Worm (Caenorhabditis elegans): ENCODE measurements around the gene E02H9.13.

E02H9.13 gene

ce11 chrIII:2438543-2438942 is at the start of gene E02H9.13:
E02H9.13 (minus strand) TSS chrIII:2438741.
- TF ChIP-seq ceh-13 (GFP tag; optimal IDR thresholded peaks at IDR 0.05) (no peak), hmg-4 (GFP tag; optimal IDR thresholded peaks at IDR 0.05) (no peak), ets-7 (tag; optimal IDR thresholded peaks at IDR 0.05) (no peak), hnd-1 (tag; optimal IDR thresholded peaks at IDR 0.05) (no peak), ceh-36 (tag; optimal IDR thresholded peaks at IDR 0.05) (no peak), tra-4 (tag; optimal IDR thresholded peaks at IDR 0.05) (no peak), hmbx-1 (tag; optimal IDR thresholded peaks at IDR 0.05) (no peak), aly-1 (tag; optimal IDR thresholded peaks at IDR 0.05) (no peak), sea-1 (GFP tag; conservative IDR thresholded peaks at IDR 0.05) (no peak), F13C5.2 (tag; optimal IDR thresholded peaks at IDR 0.05) (no peak), tbx-37 (GFP tag; conservative IDR thresholded peaks at IDR 0.05) (no peak), tbx-11 (GFP tag; IDR thresholded peaks at IDR 0.05) (no peak), scrt-1 (GFP tag; IDR thresholded peaks at IDR 0.05) (no peak)

DNA sequence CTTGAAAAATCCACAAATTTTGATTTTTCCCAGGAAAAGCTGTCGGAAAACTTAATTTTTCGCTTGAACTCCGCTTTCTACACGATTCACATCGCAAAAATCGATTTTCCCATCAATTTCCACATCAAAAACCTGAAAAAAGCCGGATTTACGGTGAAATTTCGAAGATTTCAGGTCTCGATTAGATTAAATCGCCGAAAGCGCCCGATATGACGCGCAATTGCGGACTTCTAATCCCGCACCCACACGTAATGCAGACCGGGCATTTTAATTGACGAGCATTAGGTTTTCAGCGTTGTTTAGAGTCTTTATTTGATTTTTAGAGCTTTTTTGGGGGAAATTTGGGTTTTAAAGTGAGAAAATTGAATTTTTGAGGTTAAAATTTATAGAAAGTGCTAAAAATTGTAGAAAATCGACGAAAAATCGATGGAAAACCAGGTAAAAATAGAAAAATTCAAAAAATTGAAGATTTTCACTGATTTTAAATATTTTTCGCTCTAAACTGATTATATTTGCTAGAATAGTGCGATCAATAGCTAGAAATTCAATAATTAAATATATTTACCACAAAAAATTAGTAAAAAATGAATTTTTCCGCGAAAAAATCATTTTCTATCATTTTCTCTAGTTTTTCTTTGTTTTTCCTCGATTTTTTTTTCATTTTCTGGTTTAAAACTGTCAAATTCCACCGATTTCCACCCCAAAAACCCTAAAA is 48.7 kb upstream of the E02H9.13 start, which contains the start of gene Y54F10AL.1:
Gene Y54F10AL.1 (plus strand): TSS at position 665 of the 715 bp plus-strand sequence.
- no peak for TF ChIP-seq scrt-1 (GFP tag; IDR thresholded peaks at IDR 0.05)
- peak; percentile 33 for TF ChIP-seq ceh-36 (tag; optimal IDR thresholded peaks at IDR 0.05)
- TF ChIP-seq aly-1 (tag; optimal IDR thresholded peaks at IDR 0.05) = no peak
- TF ChIP-seq ets-7 (tag; optimal IDR thresholded peaks at IDR 0.05) = no peak

DNA sequence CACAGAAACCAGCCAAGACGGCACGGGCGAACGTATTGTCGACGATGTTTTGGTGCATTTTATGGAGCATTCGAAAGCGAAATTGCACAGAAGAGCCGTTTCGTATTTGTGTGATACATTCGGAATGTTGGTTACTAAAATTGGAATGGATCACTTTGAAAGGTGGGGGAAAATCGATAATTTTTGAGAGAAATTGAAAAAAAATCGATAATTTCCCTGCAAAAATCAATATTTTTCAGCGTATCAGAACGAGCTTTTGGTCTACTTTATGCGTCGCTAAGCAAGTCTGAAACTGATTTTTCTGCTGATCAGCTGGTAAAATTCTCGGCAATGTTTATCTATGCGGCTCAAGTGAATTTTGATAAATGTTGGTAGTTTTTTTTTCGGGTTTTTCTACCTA is 44.2 kb upstream of the E02H9.13 start:
- TF ChIP-seq pes-1 (GFP tag; IDR thresholded peaks at IDR 0.05) = no peak

DNA sequence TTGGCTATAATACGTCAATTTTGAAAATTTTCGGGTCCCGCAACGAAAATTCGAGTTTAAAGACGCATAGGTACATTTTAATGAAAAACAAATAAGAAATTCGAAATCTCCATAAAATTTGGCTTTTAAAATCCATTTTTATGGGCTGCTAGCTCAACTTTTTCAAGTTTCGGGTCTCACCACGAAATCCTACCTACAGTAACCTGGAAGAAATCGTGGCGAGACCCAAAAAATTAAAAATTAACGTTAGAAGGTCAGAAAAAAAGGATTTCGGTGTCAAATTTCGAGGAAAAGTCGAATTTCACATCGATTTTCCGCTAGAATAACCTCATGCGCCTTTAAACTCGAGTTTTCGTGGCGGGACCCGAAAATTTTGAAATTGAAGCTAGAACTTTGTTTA is 43.6 kb upstream of the E02H9.13 start:
- TF ChIP-seq ceh-13 (GFP tag; optimal IDR thresholded peaks at IDR 0.05) (no peak), F13C5.2 (tag; optimal IDR thresholded peaks at IDR 0.05) (no peak), tbx-37 (GFP tag; conservative IDR thresholded peaks at IDR 0.05) (no peak), ama-1 (optimal IDR thresholded peaks at IDR 0.05) (no peak), tbx-11 (GFP tag; IDR thresholded peaks at IDR 0.05) (no peak), ets-7 (tag; optimal IDR thresholded peaks at IDR 0.05) (no peak), hnd-1 (tag; optimal IDR thresholded peaks at IDR 0.05) (no peak), tra-4 (tag; optimal IDR thresholded peaks at IDR 0.05) (no peak), B0310.2 (tag; optimal IDR thresholded peaks at IDR 0.05) (no peak), scrt-1 (GFP tag; IDR thresholded peaks at IDR 0.05) (no peak)

DNA sequence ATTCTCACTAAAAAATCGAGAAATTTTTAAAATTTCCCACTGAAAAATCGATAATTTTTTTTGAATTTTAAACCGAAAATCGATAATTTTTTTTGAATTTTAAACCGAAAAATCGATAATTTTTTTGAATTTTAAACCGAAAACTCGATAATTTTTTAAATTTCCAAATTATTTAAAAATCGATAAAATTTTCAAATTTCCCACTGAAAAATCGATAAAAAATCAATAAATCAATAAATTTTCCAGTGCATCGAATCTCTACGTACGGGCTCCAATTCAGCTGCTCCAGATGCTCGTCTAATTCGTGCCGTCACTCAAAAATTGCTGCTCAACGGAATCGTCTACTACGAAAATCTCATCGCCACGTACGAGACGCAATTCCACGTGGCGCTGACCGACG is 40.1 kb upstream of the E02H9.13 start:
- no peak for TF ChIP-seq ets-7 (tag; optimal IDR thresholded peaks at IDR 0.05)
- no peak for TF ChIP-seq aly-1 (tag; optimal IDR thresholded peaks at IDR 0.05)
- no peak for TF ChIP-seq sea-1 (GFP tag; conservative IDR thresholded peaks at IDR 0.05)
- TF ChIP-seq tra-4 (tag; optimal IDR thresholded peaks at IDR 0.05) = no peak
- no peak for TF ChIP-seq hmg-4 (GFP tag; optimal IDR thresholded peaks at IDR 0.05)
- TF ChIP-seq ceh-13 (GFP tag; optimal IDR thresholded peaks at IDR 0.05) = no peak
- TF ChIP-seq F13C5.2 (tag; optimal IDR thresholded peaks at IDR 0.05) = no peak
- no peak for TF ChIP-seq tbx-37 (GFP tag; conservative IDR thresholded peaks at IDR 0.05)
- no peak for TF ChIP-seq hnd-1 (tag; optimal IDR thresholded peaks at IDR 0.05)
- no peak for TF ChIP-seq ama-1 (optimal IDR thresholded peaks at IDR 0.05)
- no peak for TF ChIP-seq flt-1 (GFP tag; IDR thresholded peaks at IDR 0.05)
- TF ChIP-seq hmbx-1 (tag; optimal IDR thresholded peaks at IDR 0.05) = no peak
- TF ChIP-seq tbx-11 (GFP tag; IDR thresholded peaks at IDR 0.05) = no peak
- TF ChIP-seq ceh-36 (tag; optimal IDR thresholded peaks at IDR 0.05) = no peak
- no peak for TF ChIP-seq B0310.2 (tag; optimal IDR thresholded peaks at IDR 0.05)
- TF ChIP-seq pes-1 (GFP tag; IDR thresholded peaks at IDR 0.05) = no peak
- TF ChIP-seq scrt-1 (GFP tag; IDR thresholded peaks at IDR 0.05) = no peak

DNA sequence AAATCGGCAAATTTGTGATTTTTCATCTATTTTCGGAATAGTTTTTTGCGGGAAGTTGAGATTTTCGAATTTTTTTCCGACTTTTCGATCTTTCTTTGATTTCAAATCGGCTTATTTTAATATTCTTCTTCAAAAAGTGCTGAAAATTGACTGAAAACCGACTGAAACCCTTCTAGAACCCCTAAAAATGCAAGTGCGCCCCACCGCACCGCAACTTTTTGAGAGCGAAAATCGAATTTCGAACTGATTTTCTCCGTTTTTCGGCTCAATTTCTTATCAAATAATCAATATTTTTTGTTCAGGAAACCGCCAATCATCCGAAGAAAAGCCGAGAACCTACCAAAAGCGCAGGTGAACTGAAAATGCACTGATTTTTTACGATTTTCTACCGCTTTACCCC is 38.8 kb upstream of the E02H9.13 start:
- TF ChIP-seq tbx-37 (GFP tag; conservative IDR thresholded peaks at IDR 0.05) = no peak
- no peak for TF ChIP-seq hnd-1 (tag; optimal IDR thresholded peaks at IDR 0.05)
- TF ChIP-seq aly-1 (tag; optimal IDR thresholded peaks at IDR 0.05) = no peak
- TF ChIP-seq flt-1 (GFP tag; IDR thresholded peaks at IDR 0.05) = no peak
- TF ChIP-seq ama-1 (optimal IDR thresholded peaks at IDR 0.05) = no peak
- no peak for TF ChIP-seq ceh-36 (tag; optimal IDR thresholded peaks at IDR 0.05)
- no peak for TF ChIP-seq hmbx-1 (tag; optimal IDR thresholded peaks at IDR 0.05)
- no peak for TF ChIP-seq hmg-4 (GFP tag; optimal IDR thresholded peaks at IDR 0.05)
- no peak for TF ChIP-seq ceh-13 (GFP tag; optimal IDR thresholded peaks at IDR 0.05)
- TF ChIP-seq ets-7 (tag; optimal IDR thresholded peaks at IDR 0.05) = no peak
- TF ChIP-seq F13C5.2 (tag; optimal IDR thresholded peaks at IDR 0.05) = no peak
- TF ChIP-seq scrt-1 (GFP tag; IDR thresholded peaks at IDR 0.05) = no peak
- TF ChIP-seq sea-1 (GFP tag; conservative IDR thresholded peaks at IDR 0.05) = no peak
- TF ChIP-seq tra-4 (tag; optimal IDR thresholded peaks at IDR 0.05) = no peak
- TF ChIP-seq pes-1 (GFP tag; IDR thresholded peaks at IDR 0.05) = no peak
- TF ChIP-seq B0310.2 (tag; optimal IDR thresholded peaks at IDR 0.05) = no peak
- TF ChIP-seq tbx-11 (GFP tag; IDR thresholded peaks at IDR 0.05) = no peak

DNA sequence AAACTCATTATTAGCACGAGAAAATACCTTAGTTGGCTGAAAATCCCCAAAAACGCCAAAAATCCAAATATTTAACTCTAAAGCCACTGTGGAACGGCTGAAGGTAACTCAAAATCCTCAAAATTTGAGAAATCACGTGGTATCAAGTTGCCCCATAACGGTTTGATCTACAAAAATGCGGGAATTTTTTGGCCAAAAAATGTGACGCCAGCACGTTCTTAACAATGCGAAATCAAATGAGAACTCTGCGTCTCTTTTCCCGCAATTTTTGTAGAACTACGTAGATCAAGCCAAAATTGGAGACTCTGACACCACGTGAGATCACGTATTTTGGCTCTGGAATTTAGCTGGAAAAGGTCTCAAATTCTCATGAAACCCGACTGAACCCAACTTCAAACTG is 36.2 kb upstream of the E02H9.13 start:
- TF ChIP-seq flt-1 (GFP tag; IDR thresholded peaks at IDR 0.05) (no peak), B0310.2 (tag; optimal IDR thresholded peaks at IDR 0.05) (no peak), hnd-1 (tag; optimal IDR thresholded peaks at IDR 0.05) (no peak), pes-1 (GFP tag; IDR thresholded peaks at IDR 0.05) (no peak), tbx-37 (GFP tag; conservative IDR thresholded peaks at IDR 0.05) (no peak), hmbx-1 (tag; optimal IDR thresholded peaks at IDR 0.05) (no peak), tbx-11 (GFP tag; IDR thresholded peaks at IDR 0.05) (no peak), scrt-1 (GFP tag; IDR thresholded peaks at IDR 0.05) (no peak), ceh-36 (tag; optimal IDR thresholded peaks at IDR 0.05) (no peak), hmg-4 (GFP tag; optimal IDR thresholded peaks at IDR 0.05) (no peak), tra-4 (tag; optimal IDR thresholded peaks at IDR 0.05) (no peak), ets-7 (tag; optimal IDR thresholded peaks at IDR 0.05) (no peak)

ce11 chrIII:2473554-2473953 is 35.0 kb upstream of the E02H9.13 start, which contains the start of gene smg-6:
smg-6 (plus strand) TSS chrIII:2473854.
- TF ChIP-seq hnd-1 (tag; optimal IDR thresholded peaks at IDR 0.05) (no peak), B0310.2 (tag; optimal IDR thresholded peaks at IDR 0.05) (no peak), ceh-13 (GFP tag; optimal IDR thresholded peaks at IDR 0.05) (no peak), aly-1 (tag; optimal IDR thresholded peaks at IDR 0.05) (no peak)
